Fruit fly (Drosophila melanogaster): ENCODE results near the gene Pdp1.

Gene Pdp1

dm6 chr3L:7847656-7848252 lies 19.4 kb downstream of the Pdp1 start (continued):
- TF ChIP-seq CG4282 (GFP tag; optimal IDR thresholded peaks at IDR 0.05) (no peak), CG16779 (GFP tag; IDR thresholded peaks at IDR 0.05) (0 out of 2 replicates have a peak, but pooled peaks have one; percentile 51), CG5180 (GFP tag; optimal IDR thresholded peaks at IDR 0.05) (peak; percentile 96), Med (GFP tag) (peak; percentile 62), CG10431 (GFP tag; optimal IDR thresholded peaks at IDR 0.05) (no peak)

dm6 chr3L:7844016-7844415 lies 23.2 kb downstream of the Pdp1 start:
- TF ChIP-seq bigmax (GFP tag; optimal IDR thresholded peaks at IDR 0.05), result no peak
- no peak for TF ChIP-seq CG6272 (GFP tag; IDR thresholded peaks at IDR 0.05)
- no peak for TF ChIP-seq CoRest (tag; optimal IDR thresholded peaks at IDR 0.05)
- 0 out of 4 replicates have a peak, but pooled peaks have one; percentile 44 for TF ChIP-seq chinmo (GFP tag; IDR thresholded peaks at IDR 0.05; ENCODE audit: partially characterized antibody)
- TF ChIP-seq Lpt (GFP tag; optimal IDR thresholded peaks at IDR 0.05), result no peak
- no peak for TF ChIP-seq Atf3 (GFP tag; optimal IDR thresholded peaks at IDR 0.05)
- no peak for TF ChIP-seq B-H1 (GFP tag; IDR thresholded peaks at IDR 0.05)
- TF ChIP-seq shn (GFP tag; optimal IDR thresholded peaks at IDR 0.05), result no peak
- no peak for TF ChIP-seq fru (optimal IDR thresholded peaks at IDR 0.05)
- TF ChIP-seq Sin3A (optimal IDR thresholded peaks at IDR 0.05), result no peak
- TF ChIP-seq sd (tag; optimal IDR thresholded peaks at IDR 0.05), result peak; percentile 20
- TF ChIP-seq CG17912 (GFP tag; optimal IDR thresholded peaks at IDR 0.05), result no peak
- TF ChIP-seq sr (GFP tag; IDR thresholded peaks at IDR 0.05), result no peak
- TF ChIP-seq CG12769 (tag; optimal IDR thresholded peaks at IDR 0.05), result peak; percentile 21
- TF ChIP-seq HLHmδ (GFP tag; optimal IDR thresholded peaks at IDR 0.05), result no peak
- TF ChIP-seq Aef1 (GFP tag; IDR thresholded peaks at IDR 0.05), result no peak
- peak; percentile 32 for TF ChIP-seq Med (GFP tag)
- no peak for TF ChIP-seq ro (GFP tag; IDR thresholded peaks at IDR 0.05)
- peak; percentile 61 for TF ChIP-seq crol (GFP tag; IDR thresholded peaks at IDR 0.05)
- no peak for TF ChIP-seq CG11398 (GFP tag; optimal IDR thresholded peaks at IDR 0.05)
- no peak for TF ChIP-seq bsh (GFP tag; optimal IDR thresholded peaks at IDR 0.05)
- TF ChIP-seq pzg (GFP tag; optimal IDR thresholded peaks at IDR 0.05), result no peak

- TF ChIP-seq ara (GFP tag; IDR thresholded peaks at IDR 0.05) (no peak), crc (GFP tag; optimal IDR thresholded peaks at IDR 0.05) (no peak), CG17568 (GFP tag; optimal IDR thresholded peaks at IDR 0.05) (no peak), Jarid2 (GFP tag; optimal IDR thresholded peaks at IDR 0.05) (no peak), Drgx (GFP tag; IDR thresholded peaks at IDR 0.05) (no peak), Bdp1 (GFP tag; optimal IDR thresholded peaks at IDR 0.05) (no peak), Hr78 (GFP tag; optimal IDR thresholded peaks at IDR 0.05) (no peak), Awh (GFP tag; IDR thresholded peaks at IDR 0.05) (no peak), aop (GFP tag; IDR thresholded peaks at IDR 0.05) (no peak), h (optimal IDR thresholded peaks at IDR 0.05) (no peak), dati (GFP tag; IDR thresholded peaks at IDR 0.05) (no peak), Atf-2 (GFP tag; optimal IDR thresholded peaks at IDR 0.05) (no peak), tna (GFP tag; IDR thresholded peaks at IDR 0.05; ENCODE audit: partially characterized antibody) (no peak), Antp (GFP tag; optimal IDR thresholded peaks at IDR 0.05) (no peak), Fer1 (GFP tag; optimal IDR thresholded peaks at IDR 0.05) (no peak), Ada2b (GFP tag; IDR thresholded peaks at IDR 0.05) (no peak), sd (tag; optimal IDR thresholded peaks at IDR 0.05) (peak; percentile 76), pum (GFP tag; optimal IDR thresholded peaks at IDR 0.05) (no peak), CG12769 (tag; optimal IDR thresholded peaks at IDR 0.05) (peak; percentile 36), crp (GFP tag; optimal IDR thresholded peaks at IDR 0.05) (no peak), CG1603 (tag; optimal IDR thresholded peaks at IDR 0.05) (no peak), CG11247 (GFP tag; IDR thresholded peaks at IDR 0.05) (no peak), chinmo (GFP tag; IDR thresholded peaks at IDR 0.05; ENCODE audit: partially characterized antibody) (no peak), luna (GFP tag; optimal IDR thresholded peaks at IDR 0.05) (no peak), unc-4 (GFP tag; IDR thresholded peaks at IDR 0.05; ENCODE audit: partially characterized antibody) (no peak), CG8281 (tag; optimal IDR thresholded peaks at IDR 0.05) (no peak), CG4360 (GFP tag; IDR thresholded peaks at IDR 0.05) (no peak)
These were observed 24.6 kb downstream of the Pdp1 start for dm6 chr3L:7842537-7842936.
